Worm (Caenorhabditis elegans) whole organism, L4/young adult: ENCODE data around the gene Y47D3B.12.

ENCODE experiments used
- W03F9.2 ChIP-seq: fragments of 150-350 bp; optimal IDR thresholded peaks from 2 replicates; lab custom pipeline; 2014; ENCODE audit warnings: missing biosample characterization, missing genetic modification characterization
- him-1 ChIP-seq: sonication (generic microtip); optimal IDR thresholded peaks from 2 replicates; lab custom pipeline; 2016; ENCODE audit warnings: missing genotype, missing genetic modification reagents, missing genetic modification characterization, missing compliant biosample characterization

- TF ChIP-seq him-1 (no peak), W03F9.2 (tag; lab: Kevin White, UChicago) (no peak)
These were observed 7.6 kb downstream of the Y47D3B.12 start, which contains the start of gene twk-31 for ce11 chrIII:11410378-11410777.
